ENCODE assay signal across 1 fruit fly cellular context in the genomic region with DNA sequence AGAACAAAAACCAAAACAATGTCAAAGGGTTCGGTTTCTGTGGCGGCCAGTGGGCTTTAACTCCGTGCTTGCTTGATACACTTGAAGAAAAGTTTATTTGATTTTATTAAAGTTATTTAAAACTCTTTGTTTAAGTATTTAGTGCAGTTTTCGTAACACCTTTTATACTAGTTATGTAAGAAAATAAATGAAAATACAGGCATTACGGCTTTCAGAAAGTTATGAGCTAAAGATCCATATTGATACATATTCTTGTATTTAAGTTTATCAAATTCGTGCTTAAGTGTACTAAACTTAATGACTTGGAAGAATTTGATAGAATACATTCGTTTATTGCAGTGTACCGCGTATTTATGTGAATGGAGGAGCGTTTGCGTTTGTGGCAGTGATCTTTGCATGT.
TF ChIP-seq lines count a peak whose summit lies in the region.

No protein-coding gene starts in this region.

TF ChIP-seq in whole organism, embryonic, 481 proteins besides CTCF, POLR2A, EP300 and RAD21 (continued from another document and continues in another):
- peak; percentile 43 for TF ChIP-seq NfI (GFP tag; optimal IDR thresholded peaks at IDR 0.05; lab: Kevin White, UChicago)
- TF ChIP-seq CG17385 (GFP tag; optimal IDR thresholded peaks at IDR 0.05; lab: Kevin White, UChicago) = peak; percentile 34
- no peak for TF ChIP-seq D (optimal IDR thresholded peaks at IDR 0.05; lab: Kevin White, UChicago)
- TF ChIP-seq D (GFP tag; optimal IDR thresholded peaks at IDR 0.05; lab: Kevin White, UChicago) = peak; percentile 13
- peak; percentile 21 for TF ChIP-seq CG18599 (GFP tag; optimal IDR thresholded peaks at IDR 0.05; lab: Kevin White, UChicago)
- peak; percentile 43 for TF ChIP-seq CG3847 (GFP tag; IDR thresholded peaks at IDR 0.05; lab: Robert Waterston, UW)
- no peak for TF ChIP-seq CG12942 (GFP tag; optimal IDR thresholded peaks at IDR 0.05; lab: Kevin White, UChicago)
- peak; percentile 61 for TF ChIP-seq CG10979 (tag; optimal IDR thresholded peaks at IDR 0.05; lab: Kevin White, UChicago)
- TF ChIP-seq CG1233 (GFP tag; optimal IDR thresholded peaks at IDR 0.05; lab: Kevin White, UChicago) = peak; percentile 19
- peak; percentile 54 for TF ChIP-seq Rfx (GFP tag; IDR thresholded peaks at IDR 0.05; lab: Robert Waterston, UW)
- no peak for TF ChIP-seq wdn (GFP tag; IDR thresholded peaks at IDR 0.05; lab: Robert Waterston, UW)
- TF ChIP-seq disco-r (GFP tag; optimal IDR thresholded peaks at IDR 0.05; lab: Kevin White, UChicago) = no peak
- TF ChIP-seq CG2120 (GFP tag; optimal IDR thresholded peaks at IDR 0.05; lab: Kevin White, UChicago) = peak; percentile 75
- TF ChIP-seq tx (GFP tag; optimal IDR thresholded peaks at IDR 0.05; lab: Kevin White, UChicago) = no peak
- no peak for TF ChIP-seq GATAe (GFP tag; conservative IDR thresholded peaks at IDR 0.05; lab: Robert Waterston, UW)
- peak; percentile 55 for TF ChIP-seq CG4424 (GFP tag; optimal IDR thresholded peaks at IDR 0.05; lab: Kevin White, UChicago)
- peak; percentile 78 for TF ChIP-seq CoRest (tag; optimal IDR thresholded peaks at IDR 0.05; lab: Kevin White, UChicago)
- TF ChIP-seq Usf (GFP tag; optimal IDR thresholded peaks at IDR 0.05; lab: Kevin White, UChicago) = peak; percentile 17
- 0 out of 2 replicates have a peak, but pooled peaks have one; percentile 11 for TF ChIP-seq CG6272 (GFP tag; IDR thresholded peaks at IDR 0.05; lab: Robert Waterston, UW)
- TF ChIP-seq lilli (GFP tag; optimal IDR thresholded peaks at IDR 0.05; lab: Kevin White, UChicago) = peak; percentile 56
- TF ChIP-seq CG12659 (GFP tag; optimal IDR thresholded peaks at IDR 0.05; lab: Kevin White, UChicago) = peak; percentile 42
- TF ChIP-seq NFAT (GFP tag; IDR thresholded peaks at IDR 0.05; lab: Robert Waterston, UW) = 0 out of 2 replicates have a peak, but pooled peaks have one; percentile 6
- TF ChIP-seq chif (GFP tag; optimal IDR thresholded peaks at IDR 0.05; lab: Kevin White, UChicago) = peak in 1 of 2 experiments; percentile 47
- TF ChIP-seq gem (tag; optimal IDR thresholded peaks at IDR 0.05; lab: Kevin White, UChicago) = peak; percentile 81
- peak; percentile 5 for TF ChIP-seq CG18764 (GFP tag; optimal IDR thresholded peaks at IDR 0.05; lab: Kevin White, UChicago)
- TF ChIP-seq sima (GFP tag; optimal IDR thresholded peaks at IDR 0.05; lab: Kevin White, UChicago) = peak; percentile 3
- peak; percentile 26 for TF ChIP-seq trem (tag; optimal IDR thresholded peaks at IDR 0.05; lab: Kevin White, UChicago)
- TF ChIP-seq CG9797 (GFP tag; optimal IDR thresholded peaks at IDR 0.05; lab: Kevin White, UChicago) = no peak
- peak; percentile 38; the same call in 1 of the 2 replicates for TF ChIP-seq CG9932 (GFP tag; IDR thresholded peaks at IDR 0.05; lab: Robert Waterston, UW)
- TF ChIP-seq CG1529 (GFP tag; optimal IDR thresholded peaks at IDR 0.05; lab: Kevin White, UChicago) = no peak
- TF ChIP-seq row (GFP tag; IDR thresholded peaks at IDR 0.05; lab: Robert Waterston, UW) = peak; percentile 42; the same call in 2 of the 3 replicates
- TF ChIP-seq C15 (GFP tag; IDR thresholded peaks at IDR 0.05; lab: Robert Waterston, UW) = no peak
- peak; percentile 15 for TF ChIP-seq CG9817 (tag; optimal IDR thresholded peaks at IDR 0.05; lab: Kevin White, UChicago)
- peak; percentile 6 for TF ChIP-seq bab2 (GFP tag; optimal IDR thresholded peaks at IDR 0.05; lab: Kevin White, UChicago)
- TF ChIP-seq CG10147 (GFP tag; optimal IDR thresholded peaks at IDR 0.05; lab: Kevin White, UChicago) = no peak
- no peak for TF ChIP-seq NK7.1 (GFP tag; optimal IDR thresholded peaks at IDR 0.05; lab: Kevin White, UChicago)
- peak; percentile 60; the same call in 1 of the 2 replicates for TF ChIP-seq lmd (GFP tag; IDR thresholded peaks at IDR 0.05; lab: Robert Waterston, UW)
- TF ChIP-seq run (tag; optimal IDR thresholded peaks at IDR 0.05; lab: Kevin White, UChicago) = no peak
- TF ChIP-seq Pdp1 (GFP tag; optimal IDR thresholded peaks at IDR 0.05; lab: Kevin White, UChicago) = peak; percentile 27 to 56
- TF ChIP-seq CG2875 (GFP tag; optimal IDR thresholded peaks at IDR 0.05; lab: Kevin White, UChicago) = no peak
- peak in 1 of 2 experiments; percentile 69 for TF ChIP-seq bsh (GFP tag; optimal IDR thresholded peaks at IDR 0.05; lab: Kevin White, UChicago)
- peak; percentile 22 for TF ChIP-seq Xbp1 (GFP tag; optimal IDR thresholded peaks at IDR 0.05; lab: Kevin White, UChicago)
- TF ChIP-seq CG9215 (GFP tag; IDR thresholded peaks at IDR 0.05; lab: Robert Waterston, UW) = 0 out of 2 replicates have a peak, but pooled peaks have one; percentile 15
- no peak for TF ChIP-seq sc (optimal IDR thresholded peaks at IDR 0.05; lab: Kevin White, UChicago)
- peak; percentile 8 for TF ChIP-seq sc (GFP tag; optimal IDR thresholded peaks at IDR 0.05; lab: Kevin White, UChicago)
- peak; percentile 43; the same call in 1 of the 2 replicates for TF ChIP-seq ranshi (GFP tag; IDR thresholded peaks at IDR 0.05; lab: Robert Waterston, UW)
- TF ChIP-seq CG13296 (GFP tag; optimal IDR thresholded peaks at IDR 0.05; lab: Kevin White, UChicago) = peak; percentile 13
- no peak for TF ChIP-seq Dip2 (GFP tag; IDR thresholded peaks at IDR 0.05; lab: Robert Waterston, UW)
- peak; percentile 80 for TF ChIP-seq CG17361 (GFP tag; IDR thresholded peaks at IDR 0.05; lab: Robert Waterston, UW)
- peak; percentile 5 for TF ChIP-seq Chrac-16 (GFP tag; optimal IDR thresholded peaks at IDR 0.05; lab: Kevin White, UChicago)
- peak; percentile 23 for TF ChIP-seq twi (tag; optimal IDR thresholded peaks at IDR 0.05; lab: Kevin White, UChicago)
- peak; percentile 6 for TF ChIP-seq Six4 (GFP tag; optimal IDR thresholded peaks at IDR 0.05; lab: Kevin White, UChicago)
- peak; percentile 26 to 27 for TF ChIP-seq dpn (GFP tag; optimal IDR thresholded peaks at IDR 0.05; lab: Kevin White, UChicago)
- peak; percentile 12 for TF ChIP-seq sd (tag; optimal IDR thresholded peaks at IDR 0.05; lab: Kevin White, UChicago)
- TF ChIP-seq croc (GFP tag; conservative IDR thresholded peaks at IDR 0.05; lab: Robert Waterston, UW) = no peak; the same call in 2 of the 3 replicates
- peak; percentile 61 for TF ChIP-seq CG17829 (tag; optimal IDR thresholded peaks at IDR 0.05; lab: Kevin White, UChicago)
- TF ChIP-seq CG3281 (GFP tag; optimal IDR thresholded peaks at IDR 0.05; lab: Kevin White, UChicago) = peak; percentile 5
- no peak for TF ChIP-seq prd (optimal IDR thresholded peaks at IDR 0.05; lab: Kevin White, UChicago)
- peak; percentile 29; the same call in 1 of the 3 replicates for TF ChIP-seq prd (GFP tag; IDR thresholded peaks at IDR 0.05; lab: Robert Waterston, UW)
- no peak for TF ChIP-seq CG4328 (GFP tag; optimal IDR thresholded peaks at IDR 0.05; lab: Kevin White, UChicago)
- peak; percentile 80 for TF ChIP-seq CG31441 (GFP tag; IDR thresholded peaks at IDR 0.05; lab: Robert Waterston, UW)
- peak; percentile 65 for TF ChIP-seq phol (tag; optimal IDR thresholded peaks at IDR 0.05; lab: Kevin White, UChicago)
- peak; percentile 50 for TF ChIP-seq Oli (tag; optimal IDR thresholded peaks at IDR 0.05; lab: Kevin White, UChicago)
- TF ChIP-seq CG12219 (GFP tag; optimal IDR thresholded peaks at IDR 0.05; lab: Kevin White, UChicago) = no peak
- TF ChIP-seq CG6854 (GFP tag; optimal IDR thresholded peaks at IDR 0.05; lab: Kevin White, UChicago) = peak; percentile 16
- peak; percentile 49 for TF ChIP-seq CG9437 (GFP tag; optimal IDR thresholded peaks at IDR 0.05; lab: Kevin White, UChicago)
- TF ChIP-seq CG14710 (tag; optimal IDR thresholded peaks at IDR 0.05; lab: Kevin White, UChicago) = peak; percentile 42
- peak; percentile 13 for TF ChIP-seq CG1602 (GFP tag; optimal IDR thresholded peaks at IDR 0.05; lab: Kevin White, UChicago)
- TF ChIP-seq CG2202 (tag; optimal IDR thresholded peaks at IDR 0.05; lab: Kevin White, UChicago) = peak; percentile 21
- no peak for TF ChIP-seq p53 (GFP tag; optimal IDR thresholded peaks at IDR 0.05; lab: Kevin White, UChicago)
- peak; percentile 15 for TF ChIP-seq CG10654 (GFP tag; optimal IDR thresholded peaks at IDR 0.05; lab: Kevin White, UChicago)
- peak; percentile 43 for TF ChIP-seq Nf-YB (GFP tag; optimal IDR thresholded peaks at IDR 0.05; lab: Kevin White, UChicago)
- peak; percentile 58 for TF ChIP-seq Sox102F (GFP tag; optimal IDR thresholded peaks at IDR 0.05; lab: Kevin White, UChicago)
- TF ChIP-seq Camta (GFP tag; optimal IDR thresholded peaks at IDR 0.05; lab: Kevin White, UChicago) = peak; percentile 22
- TF ChIP-seq Taf1 (GFP tag; IDR thresholded peaks at IDR 0.05; lab: Robert Waterston, UW) = 0 out of 2 replicates have a peak, but pooled peaks have one; percentile 20
- peak; percentile 10 for TF ChIP-seq HmgZ (tag; optimal IDR thresholded peaks at IDR 0.05; lab: Kevin White, UChicago)
- no peak for TF ChIP-seq lbe (GFP tag; optimal IDR thresholded peaks at IDR 0.05; lab: Kevin White, UChicago)
- TF ChIP-seq dati (GFP tag; IDR thresholded peaks at IDR 0.05; lab: Robert Waterston, UW) = no peak
- peak; percentile 37 for TF ChIP-seq CG9727 (GFP tag; optimal IDR thresholded peaks at IDR 0.05; lab: Kevin White, UChicago)
- no peak for TF ChIP-seq schlank (tag; optimal IDR thresholded peaks at IDR 0.05; lab: Kevin White, UChicago)
- peak; percentile 24; the same call in 1 of the 2 replicates for TF ChIP-seq E2f2 (GFP tag; IDR thresholded peaks at IDR 0.05; lab: Robert Waterston, UW)
- TF ChIP-seq Ptx1 (GFP tag; IDR thresholded peaks at IDR 0.05; lab: Robert Waterston, UW) = peak; percentile 34
- peak; percentile 60; the same call in 1 of the 3 replicates for TF ChIP-seq CG7357 (GFP tag; IDR thresholded peaks at IDR 0.05; lab: Robert Waterston, UW)
- TF ChIP-seq Xrp1 (GFP tag; IDR thresholded peaks at IDR 0.05; lab: Robert Waterston, UW) = peak; percentile 60
- TF ChIP-seq Nf-YC (tag; optimal IDR thresholded peaks at IDR 0.05; lab: Kevin White, UChicago) = no peak
- peak; percentile 11 for TF ChIP-seq CG10462 (GFP tag; optimal IDR thresholded peaks at IDR 0.05; lab: Kevin White, UChicago)
- TF ChIP-seq HHEX (GFP tag; optimal IDR thresholded peaks at IDR 0.05; lab: Kevin White, UChicago) = no peak
- TF ChIP-seq Dfd (GFP tag; optimal IDR thresholded peaks at IDR 0.05; lab: Kevin White, UChicago) = no peak
- no peak for TF ChIP-seq chm (GFP tag; IDR thresholded peaks at IDR 0.05; lab: Robert Waterston, UW)
- TF ChIP-seq dimm (GFP tag; IDR thresholded peaks at IDR 0.05; lab: Robert Waterston, UW) = no peak
- peak; percentile 37 for TF ChIP-seq mam (GFP tag; optimal IDR thresholded peaks at IDR 0.05; lab: Kevin White, UChicago)
- peak; percentile 68; the same call in 2 of the 3 replicates for TF ChIP-seq dysf (GFP tag; IDR thresholded peaks at IDR 0.05; lab: Robert Waterston, UW)
- peak; percentile 68 for TF ChIP-seq sens (GFP tag; lab: Kevin White, UChicago)
- TF ChIP-seq Spps (tag; optimal IDR thresholded peaks at IDR 0.05; lab: Kevin White, UChicago) = peak; percentile 6
- peak; percentile 57 for TF ChIP-seq CG7556 (GFP tag; optimal IDR thresholded peaks at IDR 0.05; lab: Kevin White, UChicago)
- peak; percentile 46 for TF ChIP-seq CG12391 (tag; optimal IDR thresholded peaks at IDR 0.05; lab: Kevin White, UChicago)
- TF ChIP-seq Med (GFP tag; lab: Kevin White, UChicago) = peak; percentile 57
- TF ChIP-seq Atf-2 (GFP tag; optimal IDR thresholded peaks at IDR 0.05; lab: Kevin White, UChicago) = no peak
- TF ChIP-seq Ets65A (GFP tag; lab: Kevin White, UChicago) = peak; percentile 60
- peak; percentile 69 for TF ChIP-seq PHDP (tag; optimal IDR thresholded peaks at IDR 0.05; lab: Kevin White, UChicago)
- peak; percentile 34 for TF ChIP-seq CG10209 (GFP tag; optimal IDR thresholded peaks at IDR 0.05; lab: Kevin White, UChicago)
- no peak for TF ChIP-seq Dek (tag; optimal IDR thresholded peaks at IDR 0.05; lab: Kevin White, UChicago)
- peak; percentile 59 for TF ChIP-seq Meics (GFP tag; optimal IDR thresholded peaks at IDR 0.05; lab: Kevin White, UChicago)
- TF ChIP-seq Fer1 (GFP tag; optimal IDR thresholded peaks at IDR 0.05; lab: Kevin White, UChicago) = peak; percentile 29
- TF ChIP-seq CG15269 (tag; optimal IDR thresholded peaks at IDR 0.05; lab: Kevin White, UChicago) = peak; percentile 66
- TF ChIP-seq slbo (GFP tag; IDR thresholded peaks at IDR 0.05; lab: Robert Waterston, UW) = peak; percentile 49; the same call in 1 of the 2 replicates
- peak in 1 of 3 experiments; percentile 64 for TF ChIP-seq lola (GFP tag; optimal IDR thresholded peaks at IDR 0.05; lab: Kevin White, UChicago)
- 0 out of 3 replicates have a peak, but pooled peaks have one; percentile 14 for TF ChIP-seq tgo (GFP tag; IDR thresholded peaks at IDR 0.05; lab: Robert Waterston, UW)
- TF ChIP-seq CG32532 (GFP tag; IDR thresholded peaks at IDR 0.05; lab: Robert Waterston, UW) = peak; percentile 46; the same call in 1 of the 2 replicates
- TF ChIP-seq nmo (GFP tag; optimal IDR thresholded peaks at IDR 0.05; lab: Kevin White, UChicago) = peak; percentile 66
- peak; percentile 40 for TF ChIP-seq CG13775 (GFP tag; optimal IDR thresholded peaks at IDR 0.05; lab: Kevin White, UChicago)
- TF ChIP-seq gro (GFP tag; optimal IDR thresholded peaks at IDR 0.05; lab: Kevin White, UChicago) = no peak
- TF ChIP-seq D19B (GFP tag; optimal IDR thresholded peaks at IDR 0.05; lab: Kevin White, UChicago) = peak; percentile 2
- peak; percentile 41 for TF ChIP-seq CG10267 (tag; optimal IDR thresholded peaks at IDR 0.05; lab: Kevin White, UChicago)
- TF ChIP-seq CG11398 (GFP tag; optimal IDR thresholded peaks at IDR 0.05; lab: Kevin White, UChicago) = no peak
- peak; percentile 20 for TF ChIP-seq lab (GFP tag; optimal IDR thresholded peaks at IDR 0.05; lab: Kevin White, UChicago)
- peak; percentile 52 for TF ChIP-seq fd3F (GFP tag; optimal IDR thresholded peaks at IDR 0.05; lab: Kevin White, UChicago)
- no peak for TF ChIP-seq nom (GFP tag; optimal IDR thresholded peaks at IDR 0.05; lab: Kevin White, UChicago)
- TF ChIP-seq Deaf1 (tag; optimal IDR thresholded peaks at IDR 0.05; lab: Kevin White, UChicago) = peak; percentile 35
- TF ChIP-seq Sox100B (GFP tag; optimal IDR thresholded peaks at IDR 0.05; lab: Kevin White, UChicago) = peak; percentile 34
- no peak for TF ChIP-seq Nf-YA (GFP tag; IDR thresholded peaks at IDR 0.05; lab: Robert Waterston, UW)
- TF ChIP-seq CG4820 (GFP tag; optimal IDR thresholded peaks at IDR 0.05; lab: Kevin White, UChicago) = peak; percentile 22
- 0 out of 2 replicates have a peak, but pooled peaks have one; percentile 23 for TF ChIP-seq CG14441 (GFP tag; IDR thresholded peaks at IDR 0.05; lab: Robert Waterston, UW)
- TF ChIP-seq CG18619 (GFP tag; optimal IDR thresholded peaks at IDR 0.05; lab: Kevin White, UChicago) = peak; percentile 1
- TF ChIP-seq Atf6 (GFP tag; IDR thresholded peaks at IDR 0.05; lab: Robert Waterston, UW) = no peak
- TF ChIP-seq ems (GFP tag; optimal IDR thresholded peaks at IDR 0.05; lab: Kevin White, UChicago) = peak; percentile 7
